Worm (Caenorhabditis elegans) whole organism, L1 larva: ENCODE data around the gene apn-1.
A peak's percentile ranks its signal among the peaks of the same experiment; 100 is the strongest.

Experiments
- C04F5.9 ChIP-seq: sonication (generic microtip); optimal IDR thresholded peaks from 2 replicates; lab custom pipeline; 2016; ENCODE audit warnings: missing genetic modification characterization, missing compliant biosample characterization
- C16A3.4 ChIP-seq: fragments of 150-350 bp; optimal IDR thresholded peaks from 2 replicates; lab custom pipeline; 2014; ENCODE audit warnings: missing biosample characterization, missing genetic modification characterization
- F16B12.6 ChIP-seq: fragments of 150-350 bp; optimal IDR thresholded peaks from 2 replicates; lab custom pipeline; 2014; ENCODE audit warnings: missing biosample characterization, missing genetic modification characterization
- Y116A8C.19 ChIP-seq: sonication (generic microtip); optimal IDR thresholded peaks from 2 replicates; lab custom pipeline; 2016; ENCODE audit warnings: missing compliant biosample characterization, missing genetic modification characterization, borderline replicate concordance
- aly-2 ChIP-seq: fragments of 150-350 bp; optimal IDR thresholded peaks from 2 replicates; lab custom pipeline; 2014; ENCODE audit warnings: missing biosample characterization, missing genetic modification characterization
- blmp-1 ChIP-seq: fragments of 150-350 bp; optimal IDR thresholded peaks from 2 replicates; lab custom pipeline; 2014; ENCODE audit warnings: missing biosample characterization, missing genetic modification characterization
- ceh-63 ChIP-seq: fragments of 200-800 bp; sonication (Bioruptor generic); optimal IDR thresholded peaks from 2 replicates; lab custom pipeline; 2018; ENCODE audit warnings: mild to moderate bottlenecking, missing genetic modification characterization, missing compliant biosample characterization
- ceh-8 ChIP-seq: fragments of 200-800 bp; sonication (Bioruptor generic); optimal IDR thresholded peaks from 2 replicates; lab custom pipeline; 2018; ENCODE audit warnings: mild to moderate bottlenecking, missing genetic modification characterization, moderate library complexity, missing compliant biosample characterization
- ceh-82 ChIP-seq, 3 experiments: fragments of 150-350 bp in 1 of 3; sonication (generic microtip) in 2 of 3; optimal IDR thresholded peaks; 2 replicates each; lab custom pipeline; 2014 to 2017; ENCODE audit warnings: missing biosample characterization in 3 of 3, missing genetic modification characterization in 3 of 3
- ceh-88 ChIP-seq: fragments of 200-800 bp; sonication (Bioruptor generic); IDR thresholded peaks from 2 replicates; pipeline ENCODE4 v1.3.6; 2022; ENCODE audit warnings: missing genetic modification characterization, missing compliant biosample characterization
- ceh-90 ChIP-seq: sonication (generic microtip); optimal IDR thresholded peaks from 2 replicates; lab custom pipeline; 2016; ENCODE audit warnings: missing genetic modification characterization, missing compliant biosample characterization
- ces-1 ChIP-seq: fragments of 150-350 bp; optimal IDR thresholded peaks from 2 replicates; lab custom pipeline; 2014; ENCODE audit warnings: missing biosample characterization, missing genetic modification reagents, missing genetic modification characterization
- efl-1 ChIP-seq, 4 experiments: fragments of 150-350 bp; optimal IDR thresholded peaks in 3 of 4; peaks in 1 of 4; 1 replicate in 1 of 4; 2 replicates in 3 of 4; lab custom pipeline; 2014; ENCODE audit warnings: missing biosample characterization in 2 of 4, missing genetic modification characterization in 2 of 4, missing genetic modification reagents in 2 of 4
- efl-3 ChIP-seq: fragments of 200-800 bp; sonication (Bioruptor generic); optimal IDR thresholded peaks from 2 replicates; lab custom pipeline; 2018; ENCODE audit warnings: mild to moderate bottlenecking, missing genetic modification characterization, missing compliant biosample characterization
- egl-27 ChIP-seq, 2 experiments: fragments of 150-350 bp in 1 of 2; sonication (generic microtip); optimal IDR thresholded peaks; 3 replicates each; lab custom pipeline; 2017 to 2018; ENCODE audit warnings: missing biosample characterization in 2 of 2, missing genetic modification characterization in 2 of 2, missing genetic modification reagents in 2 of 2
- elt-2 ChIP-seq: sonication (generic microtip); optimal IDR thresholded peaks from 2 replicates; lab custom pipeline; 2016; ENCODE audit warnings: missing genetic modification characterization, mild to moderate bottlenecking, inconsistent platforms, missing compliant biosample characterization, missing genetic modification reagents
- fkh-8 ChIP-seq: sonication (generic microtip); optimal IDR thresholded peaks from 2 replicates; lab custom pipeline; 2016; ENCODE audit warnings: mild to moderate bottlenecking, missing genetic modification characterization, missing compliant biosample characterization
- fos-1 ChIP-seq: fragments of 150-350 bp; optimal IDR thresholded peaks from 2 replicates; lab custom pipeline; 2014; ENCODE audit warnings: missing biosample characterization, missing genetic modification characterization
- hlh-17 ChIP-seq: fragments of 200-800 bp; sonication (Bioruptor generic); optimal IDR thresholded peaks from 2 replicates; lab custom pipeline; 2018; ENCODE audit warnings: missing genetic modification characterization, mild to moderate bottlenecking, missing compliant biosample characterization, moderate library complexity, borderline replicate concordance
- hlh-4 ChIP-seq: sonication (generic microtip); optimal IDR thresholded peaks from 2 replicates; lab custom pipeline; 2016; ENCODE audit warnings: mild to moderate bottlenecking, missing genetic modification characterization, missing compliant biosample characterization
- hpl-2 ChIP-seq: fragments of 150-350 bp; optimal IDR thresholded peaks from 2 replicates; lab custom pipeline; 2014; ENCODE audit warnings: missing biosample characterization, missing genetic modification reagents, missing genetic modification characterization
- lin-35 ChIP-seq, 2 experiments: fragments of 150-350 bp; optimal IDR thresholded peaks; 2 replicates each; lab custom pipeline; 2014; ENCODE audit warnings: missing biosample characterization in 2 of 2, missing genetic modification characterization in 2 of 2, missing genetic modification reagents in 2 of 2
- lin-39 ChIP-seq: fragments of 150-350 bp; optimal IDR thresholded peaks from 2 replicates; lab custom pipeline; 2014; ENCODE audit warnings: missing biosample characterization, missing genetic modification reagents, missing genetic modification characterization
- lir-3 ChIP-seq: sonication (generic microtip); optimal IDR thresholded peaks from 2 replicates; lab custom pipeline; 2016; ENCODE audit warnings: mild to moderate bottlenecking, missing genetic modification characterization, moderate library complexity, missing compliant biosample characterization; ENCODE audit not compliant: poor library complexity
- lsy-2 ChIP-seq, 2 experiments: fragments of 150-350 bp; optimal IDR thresholded peaks; 2 replicates each; lab custom pipeline; 2014; ENCODE audit warnings: missing biosample characterization in 2 of 2, missing genetic modification characterization in 2 of 2
- mab-9 ChIP-seq: fragments of 200-800 bp; sonication (Bioruptor generic); IDR thresholded peaks from 2 replicates; pipeline ENCODE4 v1.3.6; 2022; ENCODE audit warnings: missing genetic modification reagents, missing genetic modification characterization, missing compliant biosample characterization
- mdl-1 ChIP-seq, 2 experiments: fragments of 150-350 bp; optimal IDR thresholded peaks; 2 replicates each; lab custom pipeline; 2014 to 2017; ENCODE audit warnings: missing biosample characterization in 2 of 2, missing genetic modification characterization in 2 of 2, inconsistent platforms in 1 of 2
- mef-2 ChIP-seq: fragments of 150-350 bp; optimal IDR thresholded peaks from 2 replicates; lab custom pipeline; 2014; ENCODE audit warnings: missing biosample characterization, missing genetic modification characterization
- nhr-11 ChIP-seq: fragments of 150-350 bp; optimal IDR thresholded peaks from 2 replicates; lab custom pipeline; 2014; ENCODE audit warnings: missing biosample characterization, missing genetic modification characterization
- nhr-12 ChIP-seq: sonication (generic microtip); optimal IDR thresholded peaks from 2 replicates; lab custom pipeline; 2017; ENCODE audit warnings: missing biosample characterization, missing genetic modification characterization
- nhr-19 ChIP-seq: fragments of 200-800 bp; sonication (Bioruptor generic); conservative IDR thresholded peaks from 2 replicates; pipeline ENCODE4 v1.3.6; 2022; ENCODE audit warnings: missing genetic modification characterization, missing compliant biosample characterization
- nhr-28 ChIP-seq: fragments of 150-350 bp; optimal IDR thresholded peaks from 2 replicates; lab custom pipeline; 2014; ENCODE audit warnings: missing biosample characterization, missing genetic modification characterization
- nhr-47 ChIP-seq: sonication (generic microtip); optimal IDR thresholded peaks from 2 replicates; lab custom pipeline; 2016; ENCODE audit warnings: mild to moderate bottlenecking, missing genetic modification characterization, moderate library complexity, missing compliant biosample characterization
- nhr-76 ChIP-seq: sonication (generic microtip); optimal IDR thresholded peaks from 2 replicates; lab custom pipeline; 2017; ENCODE audit warnings: missing biosample characterization, missing genetic modification characterization
- nhr-77 ChIP-seq: fragments of 150-350 bp; optimal IDR thresholded peaks from 2 replicates; lab custom pipeline; 2014; ENCODE audit warnings: missing biosample characterization, missing genetic modification characterization
- nhr-84 ChIP-seq: sonication (generic microtip); optimal IDR thresholded peaks from 2 replicates; lab custom pipeline; 2017; ENCODE audit warnings: missing biosample characterization, missing genetic modification characterization
- nhr-85 ChIP-seq: sonication (generic microtip); peaks from one replicate; lab custom pipeline; 2016; ENCODE audit warnings: missing genetic modification characterization, inconsistent platforms, missing compliant biosample characterization
- pax-3 ChIP-seq: fragments of 200-800 bp; sonication (Bioruptor generic); optimal IDR thresholded peaks from 2 replicates; lab custom pipeline; 2018; ENCODE audit warnings: mild to moderate bottlenecking, missing genetic modification characterization, moderate library complexity, missing compliant biosample characterization
- rnt-1 ChIP-seq: sonication (generic microtip); optimal IDR thresholded peaks from 2 replicates; lab custom pipeline; 2016; ENCODE audit warnings: mild to moderate bottlenecking, missing genetic modification characterization, moderate library complexity, missing compliant biosample characterization
- skn-1 ChIP-seq: fragments of 150-350 bp; optimal IDR thresholded peaks from 2 replicates; lab custom pipeline; 2014; ENCODE audit warnings: missing biosample characterization, missing genetic modification characterization
- snu-23 ChIP-seq: sonication (generic microtip); optimal IDR thresholded peaks from 2 replicates; lab custom pipeline; 2016; ENCODE audit warnings: missing genetic modification characterization, missing compliant biosample characterization
- sox-4 ChIP-seq: sonication (generic microtip); optimal IDR thresholded peaks from 2 replicates; lab custom pipeline; 2016; ENCODE audit warnings: missing genetic modification characterization, missing compliant biosample characterization
- sptf-1 ChIP-seq: fragments of 150-350 bp; optimal IDR thresholded peaks from 2 replicates; lab custom pipeline; 2014; ENCODE audit warnings: missing biosample characterization, missing genetic modification characterization
- tbx-2 ChIP-seq: sonication (generic microtip); optimal IDR thresholded peaks from 2 replicates; lab custom pipeline; 2016; ENCODE audit warnings: missing genetic modification characterization, missing compliant biosample characterization
- unc-130 ChIP-seq: fragments of 150-350 bp; optimal IDR thresholded peaks from 2 replicates; lab custom pipeline; 2017; ENCODE audit warnings: missing biosample characterization, missing genetic modification characterization, inconsistent platforms
- unc-30 ChIP-seq: sonication (generic microtip); optimal IDR thresholded peaks from 2 replicates; lab custom pipeline; 2017; ENCODE audit warnings: missing biosample characterization, missing genetic modification characterization
- unc-86 ChIP-seq: sonication (generic microtip); optimal IDR thresholded peaks from 2 replicates; lab custom pipeline; 2016; ENCODE audit warnings: missing genetic modification characterization, missing compliant biosample characterization
- unc-98 ChIP-seq: fragments of 200-800 bp; sonication (Bioruptor generic); IDR thresholded peaks from 2 replicates; pipeline ENCODE4 v1.3.6; 2022; ENCODE audit warnings: missing genetic modification characterization, missing compliant biosample characterization
- vab-15 ChIP-seq: sonication (generic microtip); optimal IDR thresholded peaks from 2 replicates; lab custom pipeline; 2017; ENCODE audit warnings: missing genotype, mild to moderate bottlenecking, missing genetic modification characterization, missing compliant biosample characterization
- zag-1 ChIP-seq: fragments of 150-350 bp; optimal IDR thresholded peaks from 2 replicates; lab custom pipeline; 2014; ENCODE audit warnings: missing biosample characterization, missing genetic modification characterization
- zip-4 ChIP-seq: fragments of 200-800 bp; sonication (Bioruptor generic); optimal IDR thresholded peaks from 2 replicates; lab custom pipeline; 2018; ENCODE audit warnings: mild to moderate bottlenecking, missing genetic modification characterization, moderate library complexity, missing compliant biosample characterization
- ztf-11 ChIP-seq, 2 experiments: sonication (generic microtip); optimal IDR thresholded peaks; 2 replicates each; lab custom pipeline; 2016 to 2017; ENCODE audit warnings: missing genetic modification characterization in 2 of 2, missing biosample characterization in 1 of 2, missing compliant biosample characterization in 1 of 2
- ztf-4 ChIP-seq: fragments of 150-350 bp; optimal IDR thresholded peaks from 2 replicates; lab custom pipeline; 2014; ENCODE audit warnings: missing biosample characterization, missing genetic modification characterization

Gene apn-1

ce11 chrII:8028246-8028694, 19.1 kb upstream of the apn-1 start (continued):
- TF ChIP-seq skn-1 (tag; lab: Kevin White, UChicago): peak; percentile 63
- no peak for TF ChIP-seq aly-2 (tag; lab: Kevin White, UChicago)
- peak; percentile 63 to 70 for TF ChIP-seq efl-1 (optimal IDR thresholded peaks at IDR 0.05; lab: Kevin White, UChicago)
- peak; percentile 65 to 95 for TF ChIP-seq efl-1 (GFP tag; optimal IDR thresholded peaks at IDR 0.05 in 1 of 2; lab: Kevin White, UChicago)
- peak in 1 of 2 experiments; percentile 20 for TF ChIP-seq egl-27 (tag; optimal IDR thresholded peaks at IDR 0.05; lab: Kevin White, UChicago)
- peak; percentile 76 for TF ChIP-seq nhr-47
- peak; percentile 99 for TF ChIP-seq lir-3 (tag; lab: Kevin White, UChicago)
- TF ChIP-seq unc-130: no peak
- TF ChIP-seq nhr-19 (GFP tag; lab: Robert Waterston, UW): peak; percentile 43
- no peak for TF ChIP-seq hlh-4 (tag; lab: Kevin White, UChicago)
- no peak for TF ChIP-seq sptf-1 (tag; lab: Kevin White, UChicago)
- peak; percentile 77 for TF ChIP-seq nhr-77 (tag; lab: Kevin White, UChicago)
- TF ChIP-seq sox-4 (tag; lab: Kevin White, UChicago): peak; percentile 46
- TF ChIP-seq elt-2 (tag; lab: Kevin White, UChicago): peak; percentile 30
- peak; percentile 75 for TF ChIP-seq nhr-85 (tag; lab: Kevin White, UChicago)
- TF ChIP-seq fos-1 (tag; lab: Kevin White, UChicago): peak; percentile 26
- peak; percentile 48; the same call in 1 of the 2 replicates for TF ChIP-seq mab-9
- TF ChIP-seq nhr-28: no peak
- TF ChIP-seq ceh-8 (GFP tag; lab: Kevin White, UChicago): peak; percentile 79
- TF ChIP-seq ceh-82 (tag; optimal IDR thresholded peaks at IDR 0.05; lab: Kevin White, UChicago): peak in 2 of 3 experiments; percentile 49 to 76
- TF ChIP-seq unc-30 (tag; lab: Kevin White, UChicago): no peak
- peak; percentile 66 for TF ChIP-seq tbx-2 (tag; lab: Kevin White, UChicago)
- no peak for TF ChIP-seq nhr-11 (tag; lab: Kevin White, UChicago)
- peak; percentile 91 for TF ChIP-seq fkh-8 (tag; lab: Kevin White, UChicago)
- no peak for TF ChIP-seq nhr-76
- peak; percentile 46 for TF ChIP-seq mef-2 (tag; lab: Kevin White, UChicago)
- peak; percentile 4 for TF ChIP-seq blmp-1 (tag; lab: Kevin White, UChicago)
- TF ChIP-seq ceh-63: no peak
- TF ChIP-seq nhr-12: no peak
- TF ChIP-seq ztf-4 (tag; lab: Kevin White, UChicago): no peak
- no peak for TF ChIP-seq unc-98 (GFP tag; lab: Robert Waterston, UW)
- peak; percentile 72 for TF ChIP-seq pax-3 (tag; lab: Kevin White, UChicago)
- peak; percentile 65 to 73 for TF ChIP-seq lin-35 (GFP tag; optimal IDR thresholded peaks at IDR 0.05; lab: Kevin White, UChicago)
- TF ChIP-seq ztf-11 (tag; optimal IDR thresholded peaks at IDR 0.05; lab: Kevin White, UChicago): peak in 1 of 2 experiments; percentile 51
- peak in 1 of 2 experiments; percentile 72 for TF ChIP-seq mdl-1 (tag; optimal IDR thresholded peaks at IDR 0.05; lab: Kevin White, UChicago)
- TF ChIP-seq efl-3 (GFP tag; lab: Kevin White, UChicago): no peak
- TF ChIP-seq rnt-1 (tag; lab: Kevin White, UChicago): peak; percentile 50
- 0 out of 2 replicates have a peak, but pooled peaks have one; percentile 47 for TF ChIP-seq ceh-88
- TF ChIP-seq lsy-2 (tag; optimal IDR thresholded peaks at IDR 0.05; lab: Kevin White, UChicago): peak; percentile 58 to 83
- peak; percentile 74 for TF ChIP-seq unc-86 (tag; lab: Kevin White, UChicago)
- TF ChIP-seq ces-1 (GFP tag; lab: Kevin White, UChicago): no peak
- TF ChIP-seq snu-23 (GFP tag; lab: Kevin White, UChicago): peak; percentile 82
- TF ChIP-seq C04F5.9 (tag; lab: Kevin White, UChicago): no peak
- no peak for TF ChIP-seq zip-4 (GFP tag; lab: Kevin White, UChicago)
- no peak for TF ChIP-seq hlh-17 (GFP tag; lab: Kevin White, UChicago)
- TF ChIP-seq lin-39 (tag; lab: Kevin White, UChicago): no peak
- TF ChIP-seq ceh-90: no peak
- no peak for TF ChIP-seq zag-1 (tag; lab: Kevin White, UChicago)
- no peak for TF ChIP-seq nhr-84 (tag; lab: Kevin White, UChicago)
- peak; percentile 81 for TF ChIP-seq C16A3.4 (tag; lab: Kevin White, UChicago)
- no peak for TF ChIP-seq F16B12.6
- TF ChIP-seq Y116A8C.19 (tag; lab: Kevin White, UChicago): no peak
- peak; percentile 32 for TF ChIP-seq vab-15
- no peak for TF ChIP-seq hpl-2 (GFP tag; lab: Kevin White, UChicago)
